Worm (Caenorhabditis elegans) whole organism, early embryonic: Measurements from ENCODE around the gene srx-92.

ENCODE experiments used
- aly-1 ChIP-seq: sonication (generic microtip); optimal IDR thresholded peaks from 2 replicates; lab custom pipeline; 2016; ENCODE audit warnings: missing genetic modification characterization, missing compliant biosample characterization
- ama-1 ChIP-seq: fragments of 150-350 bp; optimal IDR thresholded peaks from 2 replicates; lab custom pipeline; 2014
- ceh-13 ChIP-seq: fragments of 200-800 bp; sonication (Bioruptor generic); optimal IDR thresholded peaks from 2 replicates; lab custom pipeline; 2018; ENCODE audit warnings: mild to moderate bottlenecking, missing genetic modification characterization, missing compliant biosample characterization
- ceh-36 ChIP-seq: sonication (generic microtip); optimal IDR thresholded peaks from 2 replicates; lab custom pipeline; 2016; ENCODE audit warnings: missing genetic modification characterization, inconsistent platforms, missing compliant biosample characterization
- hnd-1 ChIP-seq: sonication (generic microtip); optimal IDR thresholded peaks from 2 replicates; lab custom pipeline; 2016; ENCODE audit warnings: missing genetic modification characterization, missing compliant biosample characterization
- tbx-11 ChIP-seq: fragments of 200-800 bp; sonication (Bioruptor generic); IDR thresholded peaks from 2 replicates; pipeline ENCODE4 v1.3.6; 2022; ENCODE audit warnings: missing genetic modification characterization, missing compliant biosample characterization
- tbx-37 ChIP-seq: fragments of 200-800 bp; sonication (Bioruptor generic); conservative IDR thresholded peaks from 2 replicates; pipeline ENCODE4 v1.3.6; 2022; ENCODE audit warnings: missing genetic modification reagents, missing genetic modification characterization, missing compliant biosample characterization

DNA sequence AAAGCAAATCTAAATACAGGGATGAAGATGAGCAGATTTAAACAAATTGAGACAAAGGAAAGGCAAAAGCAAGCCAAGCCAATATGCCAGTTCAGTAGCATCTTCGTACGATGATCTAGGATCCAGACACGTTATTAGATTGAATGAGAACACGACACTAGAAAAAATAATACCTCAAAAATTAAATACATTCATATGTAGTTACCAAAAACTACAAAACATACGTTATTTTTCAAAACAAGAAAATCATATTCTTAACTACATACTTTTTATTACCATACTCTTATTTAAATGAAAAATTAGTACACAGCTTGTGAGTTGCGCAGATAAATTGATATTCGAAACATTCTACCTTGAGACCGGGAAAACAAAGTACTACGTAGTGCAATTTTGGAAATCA, 12.0 kb downstream of the srx-92 start, which contains the start of gene srx-6:
- TF ChIP-seq ama-1 (no peak), hnd-1 (tag; lab: Kevin White, UChicago) (no peak), aly-1 (tag; lab: Kevin White, UChicago) (no peak), ceh-13 (GFP tag; lab: Kevin White, UChicago) (no peak), tbx-11 (GFP tag; lab: Robert Waterston, UW) (no peak), tbx-37 (GFP tag; lab: Robert Waterston, UW) (no peak), ceh-36 (tag; lab: Kevin White, UChicago) (no peak)
